Worm (Caenorhabditis elegans) whole organism, L1 larva: ENCODE results near the gene mdt-10.

ENCODE experiments used
- C16A3.4 ChIP-seq: fragments of 150-350 bp; optimal IDR thresholded peaks from 2 replicates; lab custom pipeline; 2014; ENCODE audit warnings: missing biosample characterization, missing genetic modification characterization
- C34B4.2 ChIP-seq: sonication (generic microtip); optimal IDR thresholded peaks from 2 replicates; lab custom pipeline; 2017; ENCODE audit warnings: mild to moderate bottlenecking, missing genetic modification characterization, missing compliant biosample characterization
- aha-1 ChIP-seq: fragments of 150-350 bp; optimal IDR thresholded peaks from 2 replicates; lab custom pipeline; 2014; ENCODE audit warnings: missing biosample characterization, missing genetic modification characterization
- alr-1 ChIP-seq: fragments of 200-800 bp; sonication (Bioruptor generic); optimal IDR thresholded peaks from 2 replicates; lab custom pipeline; 2018; ENCODE audit warnings: borderline replicate concordance, mild to moderate bottlenecking, missing genetic modification characterization, missing compliant biosample characterization
- ama-1 ChIP-seq: fragments of 150-350 bp; optimal IDR thresholded peaks from 2 replicates; lab custom pipeline; 2014
- blmp-1 ChIP-seq: fragments of 150-350 bp; optimal IDR thresholded peaks from 2 replicates; lab custom pipeline; 2014; ENCODE audit warnings: missing biosample characterization, missing genetic modification characterization
- ceh-82 ChIP-seq, 3 experiments: fragments of 150-350 bp in 1 of 3; sonication (generic microtip) in 2 of 3; optimal IDR thresholded peaks; 2 replicates each; lab custom pipeline; 2014 to 2017; ENCODE audit warnings: missing biosample characterization in 3 of 3, missing genetic modification characterization in 3 of 3
- ceh-88 ChIP-seq: fragments of 200-800 bp; sonication (Bioruptor generic); IDR thresholded peaks from 2 replicates; pipeline ENCODE4 v1.3.6; 2022; ENCODE audit warnings: missing genetic modification characterization, missing compliant biosample characterization
- ceh-90 ChIP-seq: sonication (generic microtip); optimal IDR thresholded peaks from 2 replicates; lab custom pipeline; 2016; ENCODE audit warnings: missing genetic modification characterization, missing compliant biosample characterization
- ces-1 ChIP-seq: fragments of 150-350 bp; optimal IDR thresholded peaks from 2 replicates; lab custom pipeline; 2014; ENCODE audit warnings: missing biosample characterization, missing genetic modification reagents, missing genetic modification characterization
- dpl-1 ChIP-seq, 3 experiments: fragments of 150-350 bp in 2 of 3; sonication (generic microtip) in 1 of 3; optimal IDR thresholded peaks; 2 replicates each; lab custom pipeline; 2014 to 2017; ENCODE audit warnings: missing biosample characterization in 3 of 3, missing genetic modification characterization in 3 of 3, missing genetic modification reagents in 3 of 3
- efl-1 ChIP-seq, 4 experiments: fragments of 150-350 bp; optimal IDR thresholded peaks in 3 of 4; peaks in 1 of 4; 1 replicate in 1 of 4; 2 replicates in 3 of 4; lab custom pipeline; 2014; ENCODE audit warnings: missing biosample characterization in 2 of 4, missing genetic modification characterization in 2 of 4, missing genetic modification reagents in 2 of 4
- egl-13 ChIP-seq: sonication (generic microtip); optimal IDR thresholded peaks from 2 replicates; lab custom pipeline; 2016; ENCODE audit warnings: missing genotype, missing genetic modification reagents, missing genetic modification characterization, missing compliant biosample characterization
- ets-5 ChIP-seq: fragments of 200-800 bp; sonication (Bioruptor generic); IDR thresholded peaks from 2 replicates; pipeline ENCODE4 v1.3.6; 2022; ENCODE audit warnings: missing genetic modification characterization, missing compliant biosample characterization
- fkh-4 ChIP-seq: sonication (generic microtip); optimal IDR thresholded peaks from 2 replicates; lab custom pipeline; 2016; ENCODE audit warnings: missing compliant biosample characterization, missing genetic modification characterization, borderline replicate concordance
- hpl-2 ChIP-seq: fragments of 150-350 bp; optimal IDR thresholded peaks from 2 replicates; lab custom pipeline; 2014; ENCODE audit warnings: missing biosample characterization, missing genetic modification reagents, missing genetic modification characterization
- irx-1 ChIP-seq: sonication (generic microtip); optimal IDR thresholded peaks from 2 replicates; lab custom pipeline; 2016; ENCODE audit warnings: missing genetic modification characterization, missing compliant biosample characterization
- lin-14 ChIP-seq: fragments of 200-800 bp; sonication (Bioruptor generic); optimal IDR thresholded peaks from 2 replicates; lab custom pipeline; 2018; ENCODE audit warnings: mild to moderate bottlenecking, missing genetic modification characterization, moderate library complexity, missing compliant biosample characterization
- lin-15B ChIP-seq: fragments of 150-350 bp; sonication (generic microtip); optimal IDR thresholded peaks from 3 replicates; lab custom pipeline; 2014; ENCODE audit warnings: missing biosample characterization, missing genetic modification characterization
- lin-35 ChIP-seq, 2 experiments: fragments of 150-350 bp; optimal IDR thresholded peaks; 2 replicates each; lab custom pipeline; 2014; ENCODE audit warnings: missing biosample characterization in 2 of 2, missing genetic modification characterization in 2 of 2, missing genetic modification reagents in 2 of 2
- lin-39 ChIP-seq: fragments of 150-350 bp; optimal IDR thresholded peaks from 2 replicates; lab custom pipeline; 2014; ENCODE audit warnings: missing biosample characterization, missing genetic modification reagents, missing genetic modification characterization
- lir-3 ChIP-seq: sonication (generic microtip); optimal IDR thresholded peaks from 2 replicates; lab custom pipeline; 2016; ENCODE audit warnings: mild to moderate bottlenecking, missing genetic modification characterization, moderate library complexity, missing compliant biosample characterization; ENCODE audit not compliant: poor library complexity
- lsy-2 ChIP-seq, 2 experiments: fragments of 150-350 bp; optimal IDR thresholded peaks; 2 replicates each; lab custom pipeline; 2014; ENCODE audit warnings: missing biosample characterization in 2 of 2, missing genetic modification characterization in 2 of 2
- mdl-1 ChIP-seq, 2 experiments: fragments of 150-350 bp; optimal IDR thresholded peaks; 2 replicates each; lab custom pipeline; 2014 to 2017; ENCODE audit warnings: missing biosample characterization in 2 of 2, missing genetic modification characterization in 2 of 2, inconsistent platforms in 1 of 2
- mef-2 ChIP-seq: fragments of 150-350 bp; optimal IDR thresholded peaks from 2 replicates; lab custom pipeline; 2014; ENCODE audit warnings: missing biosample characterization, missing genetic modification characterization
- mep-1 ChIP-seq: fragments of 150-350 bp; optimal IDR thresholded peaks from 2 replicates; lab custom pipeline; 2014; ENCODE audit warnings: missing biosample characterization, missing genetic modification characterization
- nhr-12 ChIP-seq: sonication (generic microtip); optimal IDR thresholded peaks from 2 replicates; lab custom pipeline; 2017; ENCODE audit warnings: missing biosample characterization, missing genetic modification characterization
- nhr-19 ChIP-seq: fragments of 200-800 bp; sonication (Bioruptor generic); conservative IDR thresholded peaks from 2 replicates; pipeline ENCODE4 v1.3.6; 2022; ENCODE audit warnings: missing genetic modification characterization, missing compliant biosample characterization
- nhr-20 ChIP-seq: sonication (generic microtip); optimal IDR thresholded peaks from 2 replicates; lab custom pipeline; 2016; ENCODE audit warnings: mild to moderate bottlenecking, missing genetic modification characterization, missing compliant biosample characterization
- nhr-237 ChIP-seq: fragments of 150-350 bp; optimal IDR thresholded peaks from 2 replicates; lab custom pipeline; 2014; ENCODE audit warnings: missing biosample characterization, missing genetic modification characterization
- nhr-28 ChIP-seq: fragments of 150-350 bp; optimal IDR thresholded peaks from 2 replicates; lab custom pipeline; 2014; ENCODE audit warnings: missing biosample characterization, missing genetic modification characterization
- nhr-47 ChIP-seq: sonication (generic microtip); optimal IDR thresholded peaks from 2 replicates; lab custom pipeline; 2016; ENCODE audit warnings: mild to moderate bottlenecking, missing genetic modification characterization, moderate library complexity, missing compliant biosample characterization
- nhr-71 ChIP-seq: sonication (generic microtip); optimal IDR thresholded peaks from 2 replicates; lab custom pipeline; 2016; ENCODE audit warnings: mild to moderate bottlenecking, missing genetic modification characterization, moderate library complexity, missing compliant biosample characterization
- nhr-77 ChIP-seq: fragments of 150-350 bp; optimal IDR thresholded peaks from 2 replicates; lab custom pipeline; 2014; ENCODE audit warnings: missing biosample characterization, missing genetic modification characterization
- rnt-1 ChIP-seq: sonication (generic microtip); optimal IDR thresholded peaks from 2 replicates; lab custom pipeline; 2016; ENCODE audit warnings: mild to moderate bottlenecking, missing genetic modification characterization, moderate library complexity, missing compliant biosample characterization
- sup-37 ChIP-seq: fragments of 200-800 bp; sonication (Bioruptor generic); optimal IDR thresholded peaks from 2 replicates; lab custom pipeline; 2018; ENCODE audit warnings: mild to moderate bottlenecking, missing genetic modification characterization, missing compliant biosample characterization
- swsn-7 ChIP-seq: sonication (generic microtip); optimal IDR thresholded peaks from 2 replicates; lab custom pipeline; 2016; ENCODE audit warnings: missing genetic modification characterization, missing compliant biosample characterization
- unc-30 ChIP-seq: sonication (generic microtip); optimal IDR thresholded peaks from 2 replicates; lab custom pipeline; 2017; ENCODE audit warnings: missing biosample characterization, missing genetic modification characterization
- unc-86 ChIP-seq: sonication (generic microtip); optimal IDR thresholded peaks from 2 replicates; lab custom pipeline; 2016; ENCODE audit warnings: missing genetic modification characterization, missing compliant biosample characterization
- zip-4 ChIP-seq: fragments of 200-800 bp; sonication (Bioruptor generic); optimal IDR thresholded peaks from 2 replicates; lab custom pipeline; 2018; ENCODE audit warnings: mild to moderate bottlenecking, missing genetic modification characterization, moderate library complexity, missing compliant biosample characterization
- ztf-11 ChIP-seq, 2 experiments: sonication (generic microtip); optimal IDR thresholded peaks; 2 replicates each; lab custom pipeline; 2016 to 2017; ENCODE audit warnings: missing genetic modification characterization in 2 of 2, missing biosample characterization in 1 of 2, missing compliant biosample characterization in 1 of 2
- ztf-4 ChIP-seq: fragments of 150-350 bp; optimal IDR thresholded peaks from 2 replicates; lab custom pipeline; 2014; ENCODE audit warnings: missing biosample characterization, missing genetic modification characterization

mdt-10 gene

DNA sequence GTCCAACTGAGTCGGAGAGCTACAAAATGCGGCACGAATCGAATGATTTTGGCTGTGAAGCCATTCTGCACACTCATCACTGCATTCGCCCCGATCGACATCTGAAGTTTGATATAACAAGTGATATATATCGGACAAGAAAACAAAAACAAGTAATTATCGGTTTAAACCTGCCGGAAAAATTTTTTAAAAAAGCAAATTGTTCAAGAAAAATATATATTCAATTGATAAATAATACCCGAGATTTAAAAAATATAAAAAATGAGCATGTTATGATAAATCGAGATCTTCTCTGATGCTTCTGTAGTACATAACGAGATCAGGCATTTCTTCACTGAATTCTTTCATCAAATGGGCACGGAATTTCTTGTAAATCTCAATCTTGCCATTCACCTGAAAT lies 1.2 kb downstream of the mdt-10 start, which contains the start of gene T09A5.5:
Gene T09A5.5 (minus strand): TSS at position 101 of the 400 bp plus-strand sequence.
- TF ChIP-seq ama-1 (lab: Kevin White, UChicago) (no peak), efl-1 (optimal IDR thresholded peaks at IDR 0.05; lab: Kevin White, UChicago) (no peak), efl-1 (GFP tag; optimal IDR thresholded peaks at IDR 0.05 in 1 of 2; lab: Kevin White, UChicago) (no peak), nhr-47 (tag; lab: Kevin White, UChicago) (no peak), rnt-1 (tag; lab: Kevin White, UChicago) (no peak), nhr-19 (GFP tag; lab: Robert Waterston, UW) (no peak), alr-1 (no peak), nhr-20 (no peak), egl-13 (no peak), ets-5 (no peak), aha-1 (tag; lab: Kevin White, UChicago) (no peak), nhr-28 (tag; lab: Kevin White, UChicago) (no peak), hpl-2 (GFP tag; lab: Kevin White, UChicago) (no peak), lin-15B (tag; lab: Kevin White, UChicago) (no peak), nhr-237 (tag; lab: Kevin White, UChicago) (no peak), mef-2 (tag; lab: Kevin White, UChicago) (no peak), unc-30 (tag; lab: Kevin White, UChicago) (no peak), lin-39 (tag; lab: Kevin White, UChicago) (no peak)

DNA sequence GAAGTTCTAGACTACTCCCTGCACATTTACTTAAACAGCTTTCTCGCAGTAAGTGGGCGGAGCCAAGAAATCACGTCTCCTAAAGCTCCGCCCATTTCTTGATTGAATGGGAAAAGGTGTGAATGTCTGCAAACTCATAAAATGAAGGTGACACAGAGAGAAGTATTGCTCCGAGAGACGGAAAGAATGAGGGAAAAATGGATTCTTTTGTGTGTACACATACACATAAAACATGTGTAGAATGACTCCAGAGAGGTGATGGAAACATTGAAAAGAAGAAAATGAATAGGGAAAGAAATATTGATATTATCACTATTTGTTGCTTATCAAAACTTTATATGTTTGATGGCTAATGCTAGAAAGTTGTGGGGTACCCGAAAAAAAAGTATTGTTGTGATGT lies 3.4 kb downstream of the mdt-10 start:
- TF ChIP-seq lin-14 (GFP tag; lab: Kevin White, UChicago) (peak; percentile 10), lin-35 (GFP tag; optimal IDR thresholded peaks at IDR 0.05; lab: Kevin White, UChicago) (peak in 1 of 2 experiments; percentile 23), sup-37 (no peak), ceh-90 (tag; lab: Kevin White, UChicago) (no peak), mep-1 (tag; lab: Kevin White, UChicago) (peak; percentile 16), ztf-11 (tag; optimal IDR thresholded peaks at IDR 0.05; lab: Kevin White, UChicago) (no peak), efl-1 (optimal IDR thresholded peaks at IDR 0.05; lab: Kevin White, UChicago) (no peak), efl-1 (GFP tag; optimal IDR thresholded peaks at IDR 0.05 in 1 of 2; lab: Kevin White, UChicago) (peak in 1 of 2 experiments; percentile 77)

DNA sequence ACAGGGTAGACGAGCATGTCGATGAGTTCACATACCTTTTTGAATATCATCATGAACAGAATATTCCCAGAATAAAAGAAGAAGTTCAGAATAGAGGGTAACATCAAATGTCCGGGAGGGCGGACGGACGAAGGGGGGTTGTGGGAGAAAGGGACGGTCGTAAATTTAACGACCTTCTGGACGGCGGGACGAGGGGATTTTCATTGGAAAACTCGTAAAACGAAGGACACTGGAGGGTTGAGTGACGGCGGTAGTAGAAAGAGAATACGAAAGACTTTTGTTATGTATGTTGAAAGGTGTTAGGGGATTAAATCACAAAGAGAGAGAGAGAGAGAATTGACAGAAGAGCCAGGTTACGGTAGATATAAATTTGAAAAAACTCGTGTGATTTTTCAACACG lies 4.3 kb downstream of the mdt-10 start:
- TF ChIP-seq efl-1 (optimal IDR thresholded peaks at IDR 0.05; lab: Kevin White, UChicago), result no peak
- TF ChIP-seq efl-1 (GFP tag; optimal IDR thresholded peaks at IDR 0.05 in 1 of 2; lab: Kevin White, UChicago), result peak in 1 of 2 experiments; percentile 42
- TF ChIP-seq C16A3.4 (tag; lab: Kevin White, UChicago), result no peak
- peak in 1 of 2 experiments; percentile 24 for TF ChIP-seq lsy-2 (tag; optimal IDR thresholded peaks at IDR 0.05; lab: Kevin White, UChicago)
- TF ChIP-seq lin-14 (GFP tag; lab: Kevin White, UChicago), result peak; percentile 59
- TF ChIP-seq rnt-1 (tag; lab: Kevin White, UChicago), result peak; percentile 28
- TF ChIP-seq irx-1, result no peak
- TF ChIP-seq blmp-1 (tag; lab: Kevin White, UChicago), result peak; percentile 78
- TF ChIP-seq unc-30 (tag; lab: Kevin White, UChicago), result no peak

DNA sequence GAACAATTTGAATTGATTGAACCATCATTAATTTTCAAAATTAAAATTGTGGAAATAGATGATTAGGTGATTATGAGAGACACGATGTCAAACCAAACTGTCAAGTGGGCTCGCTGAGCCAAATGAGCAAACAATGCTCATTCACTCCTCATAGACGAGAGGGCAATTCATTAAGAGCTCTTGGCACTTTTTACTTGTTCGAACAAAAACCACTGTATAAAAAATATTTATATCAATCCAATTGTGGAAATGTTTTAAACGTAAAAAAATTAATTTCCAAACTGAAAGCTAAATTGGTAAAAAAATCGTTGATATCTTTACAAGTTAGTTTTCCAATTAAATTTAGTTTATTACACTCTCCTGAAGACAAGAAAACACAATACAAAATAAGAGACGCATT lies 5.1 kb downstream of the mdt-10 start, which contains the start of gene acr-7:
Gene acr-7 (minus strand): TSS at position 101 of the 400 bp plus-strand sequence.
- no peak for TF ChIP-seq C34B4.2 (tag; lab: Kevin White, UChicago)

DNA sequence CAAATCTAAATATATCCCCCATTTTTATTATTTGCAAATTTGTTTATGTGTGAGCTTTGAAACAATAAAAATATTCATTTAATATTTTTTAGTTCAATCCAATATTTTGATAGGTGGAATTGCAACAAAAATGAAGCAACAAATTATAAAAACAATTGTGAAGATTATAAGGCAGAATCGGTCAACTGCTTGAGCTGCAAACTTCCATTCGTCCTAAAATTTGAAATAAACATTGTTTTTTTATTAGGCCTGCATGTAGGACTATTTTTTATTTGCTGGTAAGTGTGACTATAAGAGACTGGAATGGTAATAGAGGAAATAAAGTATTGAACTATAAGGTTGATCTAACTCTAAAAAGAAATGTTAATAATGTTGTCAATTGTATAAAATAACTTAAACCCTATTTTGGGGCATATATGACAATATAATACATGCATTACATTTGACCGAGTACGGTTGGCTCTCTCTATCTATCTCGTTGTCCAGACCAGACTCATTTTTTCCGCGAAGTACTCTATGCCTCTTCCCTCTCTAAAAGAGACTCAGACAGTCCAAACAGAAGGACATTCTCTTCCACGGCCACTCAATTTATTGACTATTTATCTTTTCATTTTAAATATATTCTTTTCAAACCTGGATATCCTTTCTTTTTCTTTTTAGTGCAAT lies 9.1 kb downstream of the mdt-10 start, which contains the start of gene T09A5.4:
Gene T09A5.4 (plus strand): TSS at position 616 of the 666 bp plus-strand sequence.
- TF ChIP-seq ces-1 (GFP tag; lab: Kevin White, UChicago), result no peak
- TF ChIP-seq swsn-7 (tag; lab: Kevin White, UChicago), result no peak
- no peak for TF ChIP-seq lir-3
- no peak for TF ChIP-seq fkh-4 (tag; lab: Kevin White, UChicago)
- TF ChIP-seq ztf-4 (tag; lab: Kevin White, UChicago), result no peak
- TF ChIP-seq aha-1 (tag; lab: Kevin White, UChicago), result no peak
- peak in 1 of 3 experiments; percentile 18 for TF ChIP-seq dpl-1 (GFP tag; optimal IDR thresholded peaks at IDR 0.05; lab: Kevin White, UChicago)
- TF ChIP-seq C16A3.4 (tag; lab: Kevin White, UChicago), result no peak
- TF ChIP-seq nhr-71 (tag; lab: Kevin White, UChicago), result no peak
- no peak for TF ChIP-seq unc-86 (tag; lab: Kevin White, UChicago)
- no peak for TF ChIP-seq ztf-11 (tag; optimal IDR thresholded peaks at IDR 0.05; lab: Kevin White, UChicago)
- peak; percentile 7 for TF ChIP-seq nhr-77
- no peak for TF ChIP-seq ceh-88 (GFP tag; lab: Robert Waterston, UW)
- TF ChIP-seq rnt-1 (tag; lab: Kevin White, UChicago), result no peak
- no peak for TF ChIP-seq ceh-82 (tag; optimal IDR thresholded peaks at IDR 0.05; lab: Kevin White, UChicago)
- TF ChIP-seq mdl-1 (tag; optimal IDR thresholded peaks at IDR 0.05; lab: Kevin White, UChicago), result no peak
- no peak for TF ChIP-seq ets-5
- TF ChIP-seq irx-1, result no peak
- no peak for TF ChIP-seq nhr-12 (tag; lab: Kevin White, UChicago)
- peak; percentile 14 for TF ChIP-seq lin-14 (GFP tag; lab: Kevin White, UChicago)
- peak in 1 of 2 experiments; percentile 32 for TF ChIP-seq lsy-2 (tag; optimal IDR thresholded peaks at IDR 0.05; lab: Kevin White, UChicago)
- TF ChIP-seq zip-4, result no peak
